Worm (Caenorhabditis elegans) whole organism, mixed stage, embryonic: Measurements from ENCODE around the gene srh-193.
"Not testable (repeated sequence)": the region's sequence is repeated elsewhere in the genome, so short reads cannot be mapped to it uniquely, and the experiment has no call there.

Experiments used
- ces-1 ChIP-seq: fragments of 150-350 bp; optimal IDR thresholded peaks from 2 replicates; lab custom pipeline; 2014; ENCODE audit warnings: missing biosample characterization, missing genetic modification reagents, missing genetic modification characterization
- lin-13 ChIP-seq: fragments of 150-350 bp; optimal IDR thresholded peaks from 2 replicates; lab custom pipeline; 2014; ENCODE audit warnings: missing biosample characterization, missing genetic modification characterization
- mep-1 ChIP-seq: fragments of 150-350 bp; optimal IDR thresholded peaks from 2 replicates; lab custom pipeline; 2017; ENCODE audit warnings: missing biosample characterization, missing genetic modification reagents, missing genetic modification characterization, inconsistent platforms
- mls-2 ChIP-seq: sonication (generic microtip); optimal IDR thresholded peaks from 2 replicates; lab custom pipeline; 2016; ENCODE audit warnings: mild to moderate bottlenecking, missing genetic modification characterization, moderate library complexity, missing compliant biosample characterization
- nhr-28 ChIP-seq: fragments of 150-350 bp; optimal IDR thresholded peaks from 2 replicates; lab custom pipeline; 2014; ENCODE audit warnings: missing biosample characterization, missing genetic modification characterization
- tbx-8 ChIP-seq: fragments of 200-800 bp; sonication (Bioruptor generic); optimal IDR thresholded peaks from 2 replicates; lab custom pipeline; 2018; ENCODE audit warnings: mild to moderate bottlenecking, missing genetic modification characterization, moderate library complexity, missing compliant biosample characterization
- ztf-11 ChIP-seq: fragments of 150-350 bp; optimal IDR thresholded peaks from 2 replicates; lab custom pipeline; 2014; ENCODE audit warnings: missing biosample characterization, missing genetic modification characterization

ce11 chrV:4281699-4282098 lies 8.3 kb downstream of the srh-193 start, which contains the start of gene srt-37:
- TF ChIP-seq ces-1 (GFP tag; lab: Kevin White, UChicago); mls-2 (tag; lab: Kevin White, UChicago); ztf-11 (tag; lab: Kevin White, UChicago); mep-1 (tag; lab: Kevin White, UChicago); lin-13 (tag; lab: Kevin White, UChicago); tbx-8 (GFP tag; lab: Kevin White, UChicago); nhr-28 (tag; lab: Kevin White, UChicago): not testable (repeated sequence)
